Worm (Caenorhabditis elegans): ENCODE results near the gene Y72A10A.1.

Y72A10A.1 gene

ce11 chrX:6128225-6128686, 9.9 kb downstream of the Y72A10A.1 start, which contains the start of gene C15H9.9 (continued):
- TF ChIP-seq unc-130 (GFP tag; optimal IDR thresholded peaks at IDR 0.05): no peak
- peak in 1 of 2 experiments; percentile 24 for TF ChIP-seq unc-62 (GFP tag; optimal IDR thresholded peaks at IDR 0.05 in 1 of 2)
- TF ChIP-seq unc-62 (tag; optimal IDR thresholded peaks at IDR 0.05): no peak
- TF ChIP-seq nhr-77 (tag; optimal IDR thresholded peaks at IDR 0.05): no peak
- TF ChIP-seq mxl-3 (GFP tag; optimal IDR thresholded peaks at IDR 0.05): no peak
- TF ChIP-seq ama-1 (optimal IDR thresholded peaks at IDR 0.05): no peak
- no peak for TF ChIP-seq ztf-7 (tag; optimal IDR thresholded peaks at IDR 0.05)
- TF ChIP-seq D1046.2 (GFP tag; IDR thresholded peaks at IDR 0.05): no peak
- no peak for TF ChIP-seq R02D3.7 (tag; optimal IDR thresholded peaks at IDR 0.05)
- TF ChIP-seq lsy-2 (tag; optimal IDR thresholded peaks at IDR 0.05): peak in 1 of 2 experiments; percentile 35
- TF ChIP-seq php-3 (GFP tag; IDR thresholded peaks at IDR 0.05): 0 out of 2 replicates have a peak, but pooled peaks have one; percentile 17
- TF ChIP-seq vab-7 (GFP tag; IDR thresholded peaks at IDR 0.05): no peak
- TF ChIP-seq lin-13 (GFP tag; optimal IDR thresholded peaks at IDR 0.05): peak; percentile 17
- 0 out of 2 replicates have a peak, but pooled peaks have one; percentile 13 for TF ChIP-seq madf-9 (GFP tag; conservative IDR thresholded peaks at IDR 0.05)
- peak; percentile 69 for TF ChIP-seq ctbp-1 (GFP tag; IDR thresholded peaks at IDR 0.05)
- 0 out of 2 replicates have a peak, but pooled peaks have one; percentile 9 for TF ChIP-seq T26A8.4 (GFP tag; IDR thresholded peaks at IDR 0.05)
- peak; percentile 21 for TF ChIP-seq F37D6.2 (tag; optimal IDR thresholded peaks at IDR 0.05)
- TF ChIP-seq mes-2 (tag; optimal IDR thresholded peaks at IDR 0.05; ENCODE audit: poor library complexity, severe bottlenecking): peak; percentile 33
- peak; percentile 38 for TF ChIP-seq nhr-28 (tag; optimal IDR thresholded peaks at IDR 0.05)
- TF ChIP-seq fkh-10 (GFP tag; optimal IDR thresholded peaks at IDR 0.05): no peak
- TF ChIP-seq tag-97 (GFP tag; IDR thresholded peaks at IDR 0.05): no peak

- TF ChIP-seq T26A8.4 (GFP tag; IDR thresholded peaks at IDR 0.05): no peak
- peak in 1 of 2 experiments; percentile 9 for TF ChIP-seq mdl-1 (tag; optimal IDR thresholded peaks at IDR 0.05)
- no peak for TF ChIP-seq unc-39 (tag; optimal IDR thresholded peaks at IDR 0.05)
- no peak for TF ChIP-seq nhr-6 (tag; optimal IDR thresholded peaks at IDR 0.05)
- no peak for TF ChIP-seq lin-15B (tag; optimal IDR thresholded peaks at IDR 0.05)
- no peak for TF ChIP-seq gei-8 (GFP tag; optimal IDR thresholded peaks at IDR 0.05)
- TF ChIP-seq dmd-8 (GFP tag; IDR thresholded peaks at IDR 0.05): no peak
- TF ChIP-seq daf-12 (tag; optimal IDR thresholded peaks at IDR 0.05): no peak
- TF ChIP-seq saeg-2 (GFP tag; IDR thresholded peaks at IDR 0.05): no peak
- TF ChIP-seq nhr-28 (tag; optimal IDR thresholded peaks at IDR 0.05): peak; percentile 37
- TF ChIP-seq daf-8 (GFP tag; IDR thresholded peaks at IDR 0.05): no peak
- TF ChIP-seq hlh-30 (tag; optimal IDR thresholded peaks at IDR 0.05; ENCODE audit: insufficient read depth): peak; percentile 56
- TF ChIP-seq Y5F2A.4 (GFP tag; optimal IDR thresholded peaks at IDR 0.05): no peak
- no peak for TF ChIP-seq fos-1 (tag; optimal IDR thresholded peaks at IDR 0.05)
- no peak for TF ChIP-seq snpc-1.2 (GFP tag; IDR thresholded peaks at IDR 0.05)
- peak; percentile 28; the same call in 1 of the 2 replicates for TF ChIP-seq dmd-6 (GFP tag; IDR thresholded peaks at IDR 0.05)
- no peak for TF ChIP-seq lsy-2 (tag; optimal IDR thresholded peaks at IDR 0.05)
- TF ChIP-seq spr-1 (tag; optimal IDR thresholded peaks at IDR 0.05): no peak
- no peak for TF ChIP-seq zfp-3 (GFP tag; conservative IDR thresholded peaks at IDR 0.05)
- no peak for TF ChIP-seq ztf-11 (tag; optimal IDR thresholded peaks at IDR 0.05)
- no peak for TF ChIP-seq lim-7 (GFP tag; IDR thresholded peaks at IDR 0.05)
- TF ChIP-seq php-3 (GFP tag; IDR thresholded peaks at IDR 0.05): no peak
- no peak for TF ChIP-seq nhr-25 (tag; optimal IDR thresholded peaks at IDR 0.05; ENCODE audit: borderline replicate concordance, insufficient read depth)
- no peak for TF ChIP-seq F49E8.2 (tag; optimal IDR thresholded peaks at IDR 0.05; ENCODE audit: borderline replicate concordance)
- no peak for TF ChIP-seq daf-16 (GFP tag; optimal IDR thresholded peaks at IDR 0.05)
- TF ChIP-seq daf-16 (tag; optimal IDR thresholded peaks at IDR 0.05): peak; percentile 78
- TF ChIP-seq cey-2 (tag; optimal IDR thresholded peaks at IDR 0.05; ENCODE audit: borderline replicate concordance, insufficient read depth): no peak
- no peak for TF ChIP-seq nhr-237 (tag; optimal IDR thresholded peaks at IDR 0.05)
- no peak for TF ChIP-seq zfp-2 (tag; optimal IDR thresholded peaks at IDR 0.05)
- TF ChIP-seq egl-43 (GFP tag; IDR thresholded peaks at IDR 0.05): no peak
- no peak for TF ChIP-seq dmd-9 (GFP tag; IDR thresholded peaks at IDR 0.05)
These were observed 16.1 kb downstream of the Y72A10A.1 start, which contains the start of gene nnt-1 for ce11 chrX:6122026-6122425. nnt-1 (plus strand) TSS chrX:6122311.
